Fruit fly (Drosophila melanogaster) whole organism, embryonic: Measurements from ENCODE around the gene CG42534.
A peak's percentile ranks its signal among the peaks of the same experiment; 100 is the strongest.

Source experiments
- Asciz ChIP-seq: fragments of 200-800 bp; sonication (Bioruptor generic); optimal IDR thresholded peaks from 2 replicates; lab custom pipeline; 2017; ENCODE audit warnings: missing biosample characterization, mild to moderate bottlenecking, missing genetic modification characterization, missing genetic modification reagents
- Bgb ChIP-seq: fragments of 200-800 bp; sonication (Bioruptor generic); IDR thresholded peaks from 2 replicates; pipeline ENCODE4 v1.3.6; 2022; ENCODE audit warnings: missing biosample characterization, missing genetic modification characterization; ENCODE audit not compliant: partially characterized antibody
- C15 ChIP-seq: fragments of 200-800 bp; sonication (Bioruptor generic); IDR thresholded peaks from 3 replicates; pipeline ENCODE4 v1.3.6; 2022; ENCODE audit warnings: missing biosample characterization, missing genetic modification characterization
- CG11504 ChIP-seq: fragments of 200-800 bp; sonication (Bioruptor generic); optimal IDR thresholded peaks from 3 replicates; lab custom pipeline; 2019; ENCODE audit warnings: missing biosample characterization, mild to moderate bottlenecking, missing genetic modification characterization, moderate library complexity
- CG11696 ChIP-seq: fragments of 200-800 bp; sonication (Bioruptor generic); IDR thresholded peaks from 2 replicates; pipeline ENCODE4 v1.3.6; 2022; ENCODE audit warnings: missing biosample characterization, missing genetic modification characterization
- CG12299 ChIP-seq: fragments of 200-800 bp; sonication (Bioruptor generic); optimal IDR thresholded peaks from 2 replicates; lab custom pipeline; 2018; ENCODE audit warnings: missing biosample characterization, mild to moderate bottlenecking, missing genetic modification characterization
- CG14050 ChIP-seq: fragments of 200-800 bp; sonication (Bioruptor generic); IDR thresholded peaks from 3 replicates; pipeline ENCODE4 v1.3.6; 2022; ENCODE audit warnings: missing biosample characterization, missing genetic modification characterization
- CG15479 ChIP-seq: fragments of 200-800 bp; sonication (Bioruptor generic); optimal IDR thresholded peaks from 3 replicates; lab custom pipeline; 2019; ENCODE audit warnings: missing biosample characterization, mild to moderate bottlenecking, missing genetic modification characterization, moderate library complexity
- CG15696 ChIP-seq: fragments of 200-800 bp; sonication (Bioruptor generic); optimal IDR thresholded peaks from 2 replicates; lab custom pipeline; 2019; ENCODE audit warnings: missing biosample characterization, mild to moderate bottlenecking, missing genetic modification characterization, moderate library complexity
- CG1602 ChIP-seq: fragments of 200-800 bp; sonication (Bioruptor generic); optimal IDR thresholded peaks from 3 replicates; lab custom pipeline; 2016; ENCODE audit warnings: missing biosample characterization, missing genetic modification characterization
- CG17385 ChIP-seq: fragments of 200-800 bp; sonication (Bioruptor generic); optimal IDR thresholded peaks from 3 replicates; lab custom pipeline; 2018; ENCODE audit warnings: missing biosample characterization, mild to moderate bottlenecking, missing genetic modification characterization
- CG2875 ChIP-seq: fragments of 200-800 bp; sonication (Bioruptor generic); optimal IDR thresholded peaks from 2 replicates; lab custom pipeline; 2017; ENCODE audit warnings: missing biosample characterization, mild to moderate bottlenecking, missing genetic modification characterization, missing genetic modification reagents
- CG31224 ChIP-seq: fragments of 200-800 bp; sonication (Bioruptor generic); IDR thresholded peaks from 2 replicates; pipeline ENCODE4 v1.3.6; 2022; ENCODE audit warnings: missing biosample characterization, missing genetic modification characterization
- CG3407 ChIP-seq: fragments of 200-800 bp; sonication (Bioruptor generic); optimal IDR thresholded peaks from 2 replicates; lab custom pipeline; 2018; ENCODE audit warnings: missing biosample characterization, mild to moderate bottlenecking, missing genetic modification characterization
- CG42726 ChIP-seq: fragments of 200-800 bp; sonication (Bioruptor generic); IDR thresholded peaks from 2 replicates; pipeline ENCODE4 v1.3.6; 2022; ENCODE audit warnings: missing biosample characterization, missing genetic modification characterization; ENCODE audit not compliant: partially characterized antibody
- CG4328 ChIP-seq: fragments of 200-800 bp; sonication (Bioruptor generic); optimal IDR thresholded peaks from 3 replicates; lab custom pipeline; 2017; ENCODE audit warnings: missing biosample characterization, missing genetic modification reagents, missing genetic modification characterization
- CG6683 ChIP-seq: fragments of 200-800 bp; sonication (Bioruptor generic); optimal IDR thresholded peaks from 2 replicates; lab custom pipeline; 2017; ENCODE audit warnings: missing biosample characterization, mild to moderate bottlenecking, missing genetic modification characterization, missing genetic modification reagents
- CG7928 ChIP-seq: fragments of 200-800 bp; sonication (Bioruptor generic); optimal IDR thresholded peaks from 2 replicates; lab custom pipeline; 2017; ENCODE audit warnings: missing biosample characterization, mild to moderate bottlenecking, missing genetic modification characterization
- CG9437 ChIP-seq: fragments of 200-800 bp; sonication (Bioruptor generic); optimal IDR thresholded peaks from 2 replicates; lab custom pipeline; 2018; ENCODE audit warnings: missing biosample characterization, mild to moderate bottlenecking, missing genetic modification characterization
- CTCF ChIP-seq: fragments of 200-800 bp; sonication (Bioruptor generic); optimal IDR thresholded peaks from 2 replicates; lab custom pipeline; 2017; ENCODE audit warnings: missing biosample characterization, mild to moderate bottlenecking, missing genetic modification characterization, moderate library complexity
- Dad ChIP-seq: fragments of 200-800 bp; sonication (Bioruptor generic); optimal IDR thresholded peaks from 3 replicates; lab custom pipeline; 2016; ENCODE audit warnings: missing biosample characterization, missing genetic modification characterization
- Deaf1 ChIP-seq: fragments of 200-800 bp; optimal IDR thresholded peaks from 3 replicates; lab custom pipeline; 2019; ENCODE audit warnings: missing biosample characterization, mild to moderate bottlenecking, missing genetic modification characterization, moderate library complexity
- Dp ChIP-seq: fragments of 200-800 bp; sonication (Bioruptor generic); optimal IDR thresholded peaks from 2 replicates; lab custom pipeline; 2018; ENCODE audit warnings: missing biosample characterization, mild to moderate bottlenecking, missing genetic modification characterization, moderate library complexity
- Fer1 ChIP-seq: fragments of 200-800 bp; sonication (Bioruptor generic); optimal IDR thresholded peaks from 2 replicates; lab custom pipeline; 2017; ENCODE audit warnings: missing biosample characterization, mild to moderate bottlenecking, missing genetic modification characterization
- Kr ChIP-seq: fragments of 200-800 bp; sonication (Bioruptor generic); optimal IDR thresholded peaks from 2 replicates; lab custom pipeline; 2017; ENCODE audit warnings: missing biosample characterization, mild to moderate bottlenecking, missing genetic modification characterization
- Nf-YA ChIP-seq: fragments of 200-800 bp; sonication (Bioruptor generic); IDR thresholded peaks from 2 replicates; pipeline ENCODE4 v1.3.6; 2022; ENCODE audit warnings: missing biosample characterization, missing genetic modification characterization
- Nf-YB ChIP-seq: fragments of 200-800 bp; sonication (Bioruptor generic); optimal IDR thresholded peaks from 3 replicates; lab custom pipeline; 2019; ENCODE audit warnings: missing biosample characterization, mild to moderate bottlenecking, missing genetic modification characterization, moderate library complexity
- Poxn ChIP-seq: fragments of 200-800 bp; sonication (Bioruptor generic); IDR thresholded peaks from 2 replicates; pipeline ENCODE4 v1.3.6; 2022; ENCODE audit warnings: missing biosample characterization, missing genetic modification characterization
- TFAM ChIP-seq: fragments of 200-800 bp; sonication (Bioruptor generic); optimal IDR thresholded peaks from 2 replicates; lab custom pipeline; 2017; ENCODE audit warnings: missing biosample characterization, missing genetic modification characterization, inconsistent platforms
- ato ChIP-seq: fragments of 200-800 bp; sonication (Bioruptor generic); IDR thresholded peaks from 2 replicates; pipeline ENCODE4 v1.3.6; 2022; ENCODE audit warnings: missing biosample characterization, missing genetic modification characterization; ENCODE audit not compliant: partially characterized antibody
- bcd ChIP-seq: fragments of 200-800 bp; sonication (Bioruptor generic); optimal IDR thresholded peaks from 2 replicates; lab custom pipeline; 2017; ENCODE audit warnings: missing biosample characterization, mild to moderate bottlenecking, missing genetic modification characterization
- btn ChIP-seq: fragments of 200-800 bp; sonication (Bioruptor generic); optimal IDR thresholded peaks from 2 replicates; lab custom pipeline; 2016; ENCODE audit warnings: missing biosample characterization, missing genetic modification characterization
- ci ChIP-seq: fragments of 200-800 bp; sonication (Bioruptor generic); IDR thresholded peaks from 3 replicates; pipeline ENCODE4 v1.3.6; 2022; ENCODE audit warnings: missing biosample characterization, missing genetic modification characterization
- dati ChIP-seq: fragments of 200-800 bp; sonication (Bioruptor generic); IDR thresholded peaks from 2 replicates; pipeline ENCODE4 v1.3.6; 2022; ENCODE audit warnings: missing biosample characterization, missing genetic modification characterization
- fd102C ChIP-seq: fragments of 200-800 bp; sonication (Bioruptor generic); optimal IDR thresholded peaks from 2 replicates; lab custom pipeline; 2018; ENCODE audit warnings: missing biosample characterization, mild to moderate bottlenecking, missing genetic modification characterization, moderate library complexity
- fd96Cb ChIP-seq: fragments of 200-800 bp; sonication (Bioruptor generic); optimal IDR thresholded peaks from 2 replicates; lab custom pipeline; 2018; ENCODE audit warnings: missing biosample characterization, mild to moderate bottlenecking, missing genetic modification characterization, moderate library complexity
- fu2 ChIP-seq: fragments of 200-800 bp; sonication (Bioruptor generic); optimal IDR thresholded peaks from 2 replicates; lab custom pipeline; 2016; ENCODE audit warnings: missing biosample characterization, missing genetic modification characterization
- inv ChIP-seq: fragments of 200-800 bp; sonication (Bioruptor generic); IDR thresholded peaks from 2 replicates; pipeline ENCODE4 v1.3.6; 2022; ENCODE audit warnings: missing biosample characterization, missing genetic modification characterization; ENCODE audit not compliant: partially characterized antibody
- lmd ChIP-seq: fragments of 200-800 bp; sonication (Bioruptor generic); IDR thresholded peaks from 2 replicates; pipeline ENCODE4 v1.3.6; 2022; ENCODE audit warnings: missing biosample characterization, missing genetic modification characterization
- mld ChIP-seq: fragments of 200-800 bp; sonication (Bioruptor generic); IDR thresholded peaks from 3 replicates; pipeline ENCODE4 v1.3.6; 2022; ENCODE audit warnings: missing biosample characterization, missing genetic modification characterization; ENCODE audit not compliant: partially characterized antibody
- pan ChIP-seq, 4 experiments: fragments of >200 bp in 3 of 4; fragments of 200-800 bp in 1 of 4; sonication (Bioruptor generic) in 1 of 4; optimal IDR thresholded peaks in 3 of 4; IDR thresholded peaks in 1 of 4; 2 replicates each; pipeline versions ENCODE4 v1.3.6 to Lab custom; 2017 to 2022; ENCODE audit warnings: missing biosample characterization in 2 of 4, missing genetic modification characterization in 2 of 4, mixed read lengths in 1 of 4
- pb ChIP-seq: fragments of 200-800 bp; sonication (Bioruptor generic); optimal IDR thresholded peaks from 3 replicates; lab custom pipeline; 2016; ENCODE audit warnings: missing biosample characterization, missing genetic modification characterization
- slp2 ChIP-seq: fragments of 200-800 bp; sonication (Bioruptor generic); optimal IDR thresholded peaks from 2 replicates; lab custom pipeline; 2016; ENCODE audit warnings: missing biosample characterization, missing genetic modification characterization
- sob ChIP-seq: fragments of 200-800 bp; sonication (Bioruptor generic); IDR thresholded peaks from 2 replicates; pipeline ENCODE4 v1.3.6; 2022; ENCODE audit warnings: missing biosample characterization, missing genetic modification characterization
- ssp ChIP-seq: fragments of 200-800 bp; sonication (Bioruptor generic); IDR thresholded peaks from 2 replicates; pipeline ENCODE4 v1.3.6; 2022; ENCODE audit warnings: missing biosample characterization, missing genetic modification characterization
- trem ChIP-seq: fragments of 200-800 bp; optimal IDR thresholded peaks from 3 replicates; lab custom pipeline; 2019; ENCODE audit warnings: missing biosample characterization, mild to moderate bottlenecking, missing genetic modification characterization, moderate library complexity
- tx ChIP-seq: fragments of 200-800 bp; sonication (Bioruptor generic); optimal IDR thresholded peaks from 2 replicates; lab custom pipeline; 2016; ENCODE audit warnings: missing biosample characterization, missing genetic modification characterization
- vfl ChIP-seq: fragments of 200-800 bp; sonication (Bioruptor generic); optimal IDR thresholded peaks from 2 replicates; lab custom pipeline; 2016; ENCODE audit warnings: missing biosample characterization, missing genetic modification characterization
- yki ChIP-seq: fragments of >200 bp; optimal IDR thresholded peaks from 3 replicates; lab custom pipeline; 2018
- zen2 ChIP-seq: fragments of 200-800 bp; sonication (Bioruptor generic); IDR thresholded peaks from 3 replicates; pipeline ENCODE4 v1.3.6; 2022; ENCODE audit warnings: missing biosample characterization, missing genetic modification characterization; ENCODE audit not compliant: partially characterized antibody

Gene CG42534

dm6 chr3R:27407049-27407448, 66.6 kb downstream of the CG42534 start (continued):
- TF ChIP-seq btn (GFP tag; lab: Kevin White, UChicago) (no peak), CG4328 (GFP tag; lab: Kevin White, UChicago) (peak; percentile 62), yki (lab: Kevin White, UChicago) (no peak), CG2875 (GFP tag; lab: Kevin White, UChicago) (peak; percentile 8), fd102C (GFP tag; lab: Kevin White, UChicago) (no peak), CG14050 (peak; percentile 67), Deaf1 (peak; percentile 35), CTCF (GFP tag; lab: Kevin White, UChicago) (no peak), CG31224 (GFP tag; lab: Robert Waterston, UW) (peak; percentile 79), Asciz (GFP tag; lab: Kevin White, UChicago) (peak; percentile 30), TFAM (GFP tag; lab: Kevin White, UChicago) (no peak), CG7928 (GFP tag; lab: Kevin White, UChicago) (peak; percentile 54), C15 (GFP tag; lab: Robert Waterston, UW) (peak; percentile 69; the same call in 1 of the 3 replicates), lmd (GFP tag; lab: Robert Waterston, UW) (peak; percentile 93), fd96Cb (tag; lab: Kevin White, UChicago) (peak; percentile 54), ssp (GFP tag; lab: Robert Waterston, UW) (peak; percentile 55), ato (GFP tag; lab: Robert Waterston, UW) (no peak), inv (GFP tag; lab: Robert Waterston, UW) (no peak), vfl (GFP tag; lab: Kevin White, UChicago) (peak; percentile 32), CG1602 (peak; percentile 43), CG11504 (tag; lab: Kevin White, UChicago) (peak; percentile 75), trem (tag; lab: Kevin White, UChicago) (peak; percentile 1), Nf-YA (GFP tag; lab: Robert Waterston, UW) (0 out of 2 replicates have a peak, but pooled peaks have one; percentile 53), CG11696 (GFP tag; lab: Robert Waterston, UW) (peak; percentile 52; the same call in 1 of the 2 replicates), pan (optimal IDR thresholded peaks at IDR 0.05; lab: Kevin White, UChicago) (no peak), pan (GFP tag; optimal IDR thresholded peaks at IDR 0.05 in 1 of 2, IDR thresholded peaks at IDR 0.05 in 1 of 2) (peak in 1 of 2 experiments; percentile 84), Dp (GFP tag; lab: Kevin White, UChicago) (no peak), sob (GFP tag; lab: Robert Waterston, UW) (peak; percentile 90), CG42726 (no peak), dati (GFP tag; lab: Robert Waterston, UW) (0 out of 2 replicates have a peak, but pooled peaks have one; percentile 31), mld (no peak), Nf-YB (GFP tag; lab: Kevin White, UChicago) (peak; percentile 27), Dad (GFP tag; lab: Kevin White, UChicago) (peak; percentile 61), zen2 (GFP tag; lab: Robert Waterston, UW) (no peak), tx (GFP tag; lab: Kevin White, UChicago) (peak; percentile 66), CG17385 (GFP tag; lab: Kevin White, UChicago) (peak; percentile 57), ci (peak; percentile 70), Bgb (GFP tag; lab: Robert Waterston, UW) (no peak), CG15479 (no peak), pb (GFP tag; lab: Kevin White, UChicago) (no peak), CG6683 (GFP tag; lab: Kevin White, UChicago) (no peak), CG15696 (tag; lab: Kevin White, UChicago) (peak; percentile 14), CG12299 (peak; percentile 8), Poxn (GFP tag; lab: Robert Waterston, UW) (peak; percentile 76; the same call in 1 of the 2 replicates), Fer1 (GFP tag; lab: Kevin White, UChicago) (peak; percentile 77), CG3407 (GFP tag; lab: Kevin White, UChicago) (peak; percentile 3), slp2 (GFP tag; lab: Kevin White, UChicago) (peak; percentile 43), fu2 (GFP tag; lab: Kevin White, UChicago) (peak; percentile 50), Kr (GFP tag; lab: Kevin White, UChicago) (no peak), bcd (peak; percentile 77), CG9437 (GFP tag; lab: Kevin White, UChicago) (peak; percentile 8)
